Fruit fly (Drosophila melanogaster) whole organism, embryonic: ENCODE results near the gene Prm.

Experiments used
- CG7963 ChIP-seq: fragments of 200-800 bp; sonication (Bioruptor generic); IDR thresholded peaks from 3 replicates; pipeline ENCODE4 v1.3.6; 2022; ENCODE audit warnings: missing biosample characterization, missing genetic modification characterization; ENCODE audit not compliant: partially characterized antibody
- inv ChIP-seq: fragments of 200-800 bp; sonication (Bioruptor generic); IDR thresholded peaks from 2 replicates; pipeline ENCODE4 v1.3.6; 2022; ENCODE audit warnings: missing biosample characterization, missing genetic modification characterization; ENCODE audit not compliant: partially characterized antibody
- maf-S ChIP-seq: fragments of 200-800 bp; sonication (Bioruptor generic); optimal IDR thresholded peaks from 2 replicates; lab custom pipeline; 2016; ENCODE audit warnings: missing biosample characterization, missing genetic modification characterization
- nerfin-2 ChIP-seq: fragments of 200-800 bp; sonication (Bioruptor generic); IDR thresholded peaks from 2 replicates; pipeline ENCODE4 v1.3.6; 2022; ENCODE audit warnings: missing biosample characterization, missing genetic modification characterization; ENCODE audit not compliant: partially characterized antibody

DNA sequence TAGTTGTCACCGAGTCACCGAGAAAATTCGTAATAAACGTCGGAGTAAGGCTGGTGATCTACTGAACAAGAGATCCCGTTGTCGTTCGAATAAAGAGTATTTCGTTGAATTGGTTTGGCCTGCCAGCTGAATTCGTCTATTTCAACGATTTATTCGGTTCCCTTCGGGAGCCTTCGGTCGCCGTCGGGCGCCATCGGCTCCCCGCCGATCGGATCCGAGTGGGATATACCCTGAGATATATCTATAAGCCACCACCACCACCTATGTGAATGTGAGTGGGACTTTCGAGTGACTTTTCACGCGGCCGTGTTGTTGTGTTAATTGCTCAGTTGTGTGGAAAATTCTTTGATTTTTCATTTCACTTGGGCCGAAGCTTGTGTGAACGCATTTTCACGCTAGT is at the start of gene Prm:
- no peak for TF ChIP-seq inv
- no peak for TF ChIP-seq nerfin-2 (GFP tag; lab: Robert Waterston, UW)
- no peak for TF ChIP-seq CG7963 (GFP tag; lab: Robert Waterston, UW)
- no peak for TF ChIP-seq maf-S
